Worm (Caenorhabditis elegans) whole organism, L2 larva: Measurements from ENCODE around the gene srd-35.

ENCODE experiments used
- F13H6.1 ChIP-seq: sonication (generic microtip); optimal IDR thresholded peaks from 2 replicates; lab custom pipeline; 2016; ENCODE audit warnings: missing genetic modification characterization, missing compliant biosample characterization
- R02D3.7 ChIP-seq: fragments of 150-350 bp; optimal IDR thresholded peaks from 2 replicates; lab custom pipeline; 2014; ENCODE audit warnings: missing biosample characterization, missing genetic modification characterization
- aly-2 ChIP-seq: fragments of 150-350 bp; optimal IDR thresholded peaks from 2 replicates; lab custom pipeline; 2014; ENCODE audit warnings: missing biosample characterization, missing genetic modification characterization
- ceh-82 ChIP-seq: fragments of 150-350 bp; optimal IDR thresholded peaks from 2 replicates; lab custom pipeline; 2014; ENCODE audit warnings: missing biosample characterization, missing genetic modification characterization
- fos-1 ChIP-seq: fragments of 150-350 bp; optimal IDR thresholded peaks from 2 replicates; lab custom pipeline; 2014; ENCODE audit warnings: missing biosample characterization, missing genetic modification characterization
- lin-13 ChIP-seq: fragments of 150-350 bp; optimal IDR thresholded peaks from 2 replicates; lab custom pipeline; 2014; ENCODE audit warnings: missing biosample characterization, missing genetic modification reagents, missing genetic modification characterization
- lin-39 ChIP-seq: fragments of 150-350 bp; optimal IDR thresholded peaks from 2 replicates; lab custom pipeline; 2014; ENCODE audit warnings: missing biosample characterization, missing genetic modification reagents, missing genetic modification characterization
- lsy-2 ChIP-seq, 2 experiments: fragments of 150-350 bp in 1 of 2; sonication (generic microtip) in 1 of 2; optimal IDR thresholded peaks; 2 replicates each; lab custom pipeline; 2014 to 2017; ENCODE audit warnings: missing biosample characterization in 2 of 2, missing genetic modification characterization in 2 of 2
- mdl-1 ChIP-seq, 2 experiments: fragments of 150-350 bp in 1 of 2; sonication (generic microtip) in 1 of 2; optimal IDR thresholded peaks; 2 replicates each; lab custom pipeline; 2017; ENCODE audit warnings: missing biosample characterization in 2 of 2, missing genetic modification characterization in 2 of 2
- nhr-12 ChIP-seq: fragments of 150-350 bp; optimal IDR thresholded peaks from 2 replicates; lab custom pipeline; 2014; ENCODE audit warnings: missing biosample characterization, missing genetic modification characterization
- skn-1 ChIP-seq: sonication (generic microtip); optimal IDR thresholded peaks from 2 replicates; lab custom pipeline; 2017; ENCODE audit warnings: missing biosample characterization, missing genetic modification characterization
- unc-39 ChIP-seq: fragments of 150-350 bp; optimal IDR thresholded peaks from 2 replicates; lab custom pipeline; 2014; ENCODE audit warnings: missing biosample characterization, missing genetic modification characterization
- ztf-1 ChIP-seq: fragments of 200-800 bp; sonication (Bioruptor generic); conservative IDR thresholded peaks from 2 replicates; pipeline ENCODE4 v1.3.6; 2022; ENCODE audit warnings: missing genetic modification characterization, missing compliant biosample characterization
- ztf-11 ChIP-seq: sonication (generic microtip); optimal IDR thresholded peaks from 2 replicates; lab custom pipeline; 2017; ENCODE audit warnings: missing biosample characterization, missing genetic modification characterization

DNA sequence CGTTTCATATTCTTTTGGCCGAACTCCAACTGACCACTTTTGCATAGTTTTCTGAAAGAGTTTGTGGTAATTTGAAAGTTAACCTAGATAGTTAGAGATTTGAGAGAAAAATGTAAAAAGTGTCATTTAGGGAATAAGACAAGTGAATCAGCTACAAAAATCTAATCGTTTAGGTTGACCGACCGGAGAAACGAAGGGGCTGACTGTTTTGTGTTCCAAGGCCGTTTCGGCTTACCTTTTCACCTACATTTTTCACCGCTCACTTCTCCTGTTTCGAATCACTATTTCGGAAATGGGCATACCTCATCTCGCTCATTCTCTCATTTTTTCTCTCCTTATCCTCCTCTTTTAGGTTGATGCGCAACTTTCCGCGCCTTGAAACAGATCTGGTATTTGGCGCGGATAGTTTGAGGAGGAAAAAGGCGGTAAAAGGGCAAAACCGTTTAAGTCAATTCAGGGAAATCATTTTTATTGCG, 3.1 kb upstream of the srd-35 start, which contains the start of gene mpst-7:
- peak; percentile 35 for TF ChIP-seq fos-1 (tag; lab: Kevin White, UChicago)
- no peak for TF ChIP-seq ceh-82 (tag; lab: Kevin White, UChicago)
- TF ChIP-seq nhr-12 (tag; lab: Kevin White, UChicago), result no peak
- TF ChIP-seq F13H6.1 (tag; lab: Kevin White, UChicago), result no peak
- TF ChIP-seq lin-13, result no peak
- TF ChIP-seq R02D3.7 (tag; lab: Kevin White, UChicago), result no peak
- TF ChIP-seq ztf-11 (tag; lab: Kevin White, UChicago), result no peak
- no peak for TF ChIP-seq mdl-1 (tag; optimal IDR thresholded peaks at IDR 0.05; lab: Kevin White, UChicago)
- no peak for TF ChIP-seq lsy-2 (tag; optimal IDR thresholded peaks at IDR 0.05; lab: Kevin White, UChicago)
- no peak for TF ChIP-seq aly-2
- TF ChIP-seq unc-39 (tag; lab: Kevin White, UChicago), result no peak
- no peak for TF ChIP-seq ztf-1
- TF ChIP-seq lin-39 (tag; lab: Kevin White, UChicago), result no peak
- TF ChIP-seq skn-1 (tag; lab: Kevin White, UChicago), result no peak
